Fruit fly (Drosophila melanogaster): ENCODE results near the gene CG14712.

Gene CG14712

dm6 chr3R:11669017-11669953 lies 40.7 kb downstream of the CG14712 start:
- no peak for TF ChIP-seq jim (GFP tag; optimal IDR thresholded peaks at IDR 0.05)
- peak; percentile 7 for TF ChIP-seq OdsH (GFP tag; optimal IDR thresholded peaks at IDR 0.05)
- no peak for TF ChIP-seq CG32264 (GFP tag; optimal IDR thresholded peaks at IDR 0.05)
- TF ChIP-seq CrebA (GFP tag; optimal IDR thresholded peaks at IDR 0.05; ENCODE audit: borderline replicate concordance) = no peak
- TF ChIP-seq Sp1 (GFP tag; optimal IDR thresholded peaks at IDR 0.05) = peak; percentile 1
- no peak for TF ChIP-seq brk (GFP tag; optimal IDR thresholded peaks at IDR 0.05)
- TF ChIP-seq Myc (optimal IDR thresholded peaks at IDR 0.05) = no peak
- peak; percentile 43 for TF ChIP-seq h (GFP tag; optimal IDR thresholded peaks at IDR 0.05)
- TF ChIP-seq CG9705 (GFP tag; optimal IDR thresholded peaks at IDR 0.05) = no peak
- no peak for TF ChIP-seq Abd-B (GFP tag; optimal IDR thresholded peaks at IDR 0.05)
- no peak for TF ChIP-seq pan (optimal IDR thresholded peaks at IDR 0.05)
- no peak for TF ChIP-seq N (GFP tag; optimal IDR thresholded peaks at IDR 0.05)

dm6 chr3R:11669954-11670347 lies 41.4 kb downstream of the CG14712 start:
- TF ChIP-seq sage (GFP tag; optimal IDR thresholded peaks at IDR 0.05) = no peak

- TF ChIP-seq CG32264 (GFP tag; optimal IDR thresholded peaks at IDR 0.05) (no peak), brk (GFP tag; optimal IDR thresholded peaks at IDR 0.05) (no peak), Rel (GFP tag; optimal IDR thresholded peaks at IDR 0.05) (no peak), Rel (tag; optimal IDR thresholded peaks at IDR 0.05) (no peak)
These were observed 42.3 kb downstream of the CG14712 start for dm6 chr3R:11670888-11671287.

dm6 chr3R:11671784-11672183 lies 43.2 kb downstream of the CG14712 start:
- TF ChIP-seq foxo (GFP tag; optimal IDR thresholded peaks at IDR 0.05) (peak in 1 of 2 experiments; percentile 19), Mio (GFP tag; optimal IDR thresholded peaks at IDR 0.05) (no peak), CG9705 (GFP tag; optimal IDR thresholded peaks at IDR 0.05) (no peak)

- TF ChIP-seq foxo (GFP tag; optimal IDR thresholded peaks at IDR 0.05) (peak in 1 of 2 experiments; percentile 54), rgr (GFP tag; optimal IDR thresholded peaks at IDR 0.05) (peak; percentile 46), Abd-B (GFP tag; optimal IDR thresholded peaks at IDR 0.05) (no peak), brk (GFP tag; optimal IDR thresholded peaks at IDR 0.05) (no peak), sage (GFP tag; optimal IDR thresholded peaks at IDR 0.05) (no peak), CrebA (GFP tag; optimal IDR thresholded peaks at IDR 0.05; ENCODE audit: borderline replicate concordance) (no peak), Hr78 (GFP tag; optimal IDR thresholded peaks at IDR 0.05) (no peak), Dif (GFP tag; optimal IDR thresholded peaks at IDR 0.05; ENCODE audit: partially characterized antibody) (no peak), jim (GFP tag; optimal IDR thresholded peaks at IDR 0.05) (no peak), lola (GFP tag; optimal IDR thresholded peaks at IDR 0.05) (no peak), OdsH (GFP tag; optimal IDR thresholded peaks at IDR 0.05) (peak; percentile 28), usp (GFP tag; optimal IDR thresholded peaks at IDR 0.05) (no peak), dsf (GFP tag; optimal IDR thresholded peaks at IDR 0.05; ENCODE audit: borderline replicate concordance) (no peak), N (GFP tag; optimal IDR thresholded peaks at IDR 0.05) (no peak), Sp1 (GFP tag; optimal IDR thresholded peaks at IDR 0.05) (peak; percentile 16), Myc (optimal IDR thresholded peaks at IDR 0.05) (no peak), Rel (GFP tag; optimal IDR thresholded peaks at IDR 0.05) (no peak), Rel (tag; optimal IDR thresholded peaks at IDR 0.05) (peak; percentile 1), Mio (GFP tag; optimal IDR thresholded peaks at IDR 0.05) (no peak), fru (GFP tag; optimal IDR thresholded peaks at IDR 0.05) (peak; percentile 54), CG9705 (GFP tag; optimal IDR thresholded peaks at IDR 0.05) (no peak), Vsx2 (GFP tag; optimal IDR thresholded peaks at IDR 0.05; ENCODE audit: partially characterized antibody) (no peak), HLH106 (tag; optimal IDR thresholded peaks at IDR 0.05) (peak; percentile 18), Hr83 (GFP tag; optimal IDR thresholded peaks at IDR 0.05; ENCODE audit: poor library complexity, severe bottlenecking) (no peak), Hnf4 (GFP tag; optimal IDR thresholded peaks at IDR 0.05) (no peak), psq (GFP tag; optimal IDR thresholded peaks at IDR 0.05) (no peak), tai (GFP tag; optimal IDR thresholded peaks at IDR 0.05) (no peak), GATAd (GFP tag; optimal IDR thresholded peaks at IDR 0.05) (no peak), Dfd (GFP tag; optimal IDR thresholded peaks at IDR 0.05) (no peak), dl (GFP tag; optimal IDR thresholded peaks at IDR 0.05; ENCODE audit: insufficient read depth in 1 of 2, partially characterized antibody in 2 of 2) (no peak), ey (GFP tag; optimal IDR thresholded peaks at IDR 0.05) (peak; percentile 49), pan (optimal IDR thresholded peaks at IDR 0.05) (no peak), sv (GFP tag; optimal IDR thresholded peaks at IDR 0.05) (no peak), h (GFP tag; optimal IDR thresholded peaks at IDR 0.05) (peak; percentile 57), dmrt93B (GFP tag; optimal IDR thresholded peaks at IDR 0.05) (no peak), Jra (GFP tag; optimal IDR thresholded peaks at IDR 0.05) (no peak)
These were observed 45.5 kb downstream of the CG14712 start, which contains the start of gene CG14715 for dm6 chr3R:11673955-11674663. TSS of gene CG14715 (plus strand) at chr3R:11674221.
